Fruit fly (Drosophila melanogaster): Measurements from ENCODE around the gene Gcna.

DNA sequence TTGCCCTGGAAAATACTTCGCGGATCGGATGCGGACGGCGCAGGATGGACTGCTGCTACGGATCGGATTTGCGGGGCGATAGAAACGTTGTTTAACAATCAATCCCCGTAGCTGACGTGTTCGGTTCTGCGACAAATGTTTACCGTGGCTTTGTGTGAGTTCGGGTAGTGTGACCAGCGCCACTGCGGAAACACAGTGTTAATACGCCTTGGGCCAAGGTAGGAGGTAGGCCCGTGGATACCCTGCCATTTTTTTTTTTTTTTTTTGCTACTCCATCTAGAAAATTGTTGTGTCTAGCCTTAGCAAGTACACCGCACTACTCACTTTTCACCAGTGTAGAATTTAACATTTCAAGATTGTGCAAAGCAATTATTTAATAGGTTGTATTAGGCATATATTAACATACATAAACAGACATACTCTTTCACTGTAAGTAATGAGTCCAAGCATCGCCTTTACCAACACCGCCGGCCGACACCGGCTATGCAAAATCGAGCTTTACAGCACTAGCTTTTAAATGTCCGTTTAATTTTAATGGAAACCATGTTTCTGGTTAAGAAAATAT is 3.9 kb downstream of the Gcna start, which contains the start of gene deltaCOP:
- TF ChIP-seq kay (GFP tag; ENCODE audit: borderline replicate concordance) (no peak), CG33017 (tag; optimal IDR thresholded peaks at IDR 0.05) (peak; percentile 61), toe (GFP tag; optimal IDR thresholded peaks at IDR 0.05) (no peak)
